Fruit fly (Drosophila melanogaster): ENCODE measurements around the gene CG15212.
A peak's percentile ranks its signal among the peaks of the same experiment; 100 is the strongest.

CG15212 gene

DNA sequence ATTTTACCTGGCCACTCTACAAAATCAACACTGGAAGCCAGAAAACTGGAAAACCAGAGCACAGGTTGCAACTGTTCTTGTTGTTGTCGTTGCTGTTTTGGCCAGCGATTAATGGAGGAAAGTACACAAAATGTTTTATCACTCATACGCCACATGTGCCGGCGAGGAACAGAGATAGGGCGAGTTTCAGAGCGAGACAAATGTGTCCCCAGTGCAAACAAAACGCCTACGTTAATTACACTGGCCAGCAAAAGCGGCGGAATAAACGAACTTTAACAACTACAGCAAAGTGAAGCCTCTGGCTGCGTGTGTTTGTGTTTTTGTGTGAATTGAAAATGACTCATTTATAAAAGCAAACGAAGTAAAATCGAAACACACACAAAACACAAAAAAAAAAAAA lies 48.8 kb downstream of the CG15212 start:
- no peak for TF ChIP-seq cyc (GFP tag; optimal IDR thresholded peaks at IDR 0.05)
- TF ChIP-seq CG34406 (GFP tag; optimal IDR thresholded peaks at IDR 0.05): peak; percentile 5
- TF ChIP-seq eg (GFP tag; IDR thresholded peaks at IDR 0.05): 0 out of 3 replicates have a peak, but pooled peaks have one; percentile 15
- no peak for TF ChIP-seq topi (GFP tag; optimal IDR thresholded peaks at IDR 0.05)
- TF ChIP-seq Lpt (GFP tag; optimal IDR thresholded peaks at IDR 0.05): no peak
- TF ChIP-seq fkh (GFP tag; optimal IDR thresholded peaks at IDR 0.05): peak; percentile 89
- no peak for TF ChIP-seq dac (GFP tag; optimal IDR thresholded peaks at IDR 0.05)
- no peak for TF ChIP-seq fd59A (GFP tag; optimal IDR thresholded peaks at IDR 0.05)
- 0 out of 3 replicates have a peak, but pooled peaks have one; percentile 34 for TF ChIP-seq CG6163 (GFP tag; IDR thresholded peaks at IDR 0.05)
- TF ChIP-seq Blimp-1 (GFP tag; optimal IDR thresholded peaks at IDR 0.05): no peak
- peak; percentile 39 for TF ChIP-seq vri (GFP tag; optimal IDR thresholded peaks at IDR 0.05)
- TF ChIP-seq Eip78C (GFP tag): peak; percentile 69
- TF ChIP-seq Sox15 (GFP tag; optimal IDR thresholded peaks at IDR 0.05): no peak
- no peak for TF ChIP-seq Eip75B (GFP tag; optimal IDR thresholded peaks at IDR 0.05)

DNA sequence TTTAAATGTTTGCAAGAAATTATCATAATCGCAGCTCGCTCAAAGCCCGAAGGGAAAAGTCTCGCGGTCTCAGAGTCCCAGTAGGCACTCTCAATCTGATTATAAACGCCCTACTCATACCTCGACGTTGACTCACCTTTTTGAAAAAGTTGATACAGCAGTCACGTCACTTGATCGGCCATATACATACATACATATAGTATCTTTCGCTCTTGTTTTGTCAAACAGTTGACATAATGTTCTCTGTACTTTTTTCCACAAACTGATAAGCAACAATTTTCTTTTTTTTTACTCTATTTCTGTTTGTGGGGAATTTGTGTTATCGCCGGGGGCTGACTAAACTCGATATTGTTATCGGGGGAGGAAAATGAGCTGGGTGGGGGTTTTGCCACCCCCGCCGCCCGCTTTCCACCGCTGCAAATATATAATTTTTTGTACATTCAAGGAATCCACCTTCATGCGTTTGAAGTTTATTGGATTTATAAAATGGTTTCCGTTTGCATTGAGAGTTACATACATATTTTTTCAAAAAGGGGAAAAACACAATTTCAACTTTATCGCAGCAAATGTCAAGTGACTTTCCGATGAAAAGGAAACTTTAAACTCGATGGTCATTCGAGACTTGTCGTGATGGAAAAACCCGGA lies 49.7 kb downstream of the CG15212 start:
- TF ChIP-seq Met (GFP tag; optimal IDR thresholded peaks at IDR 0.05): no peak
- no peak for TF ChIP-seq CG6792 (GFP tag; optimal IDR thresholded peaks at IDR 0.05)
- no peak for TF ChIP-seq Lpt (GFP tag; optimal IDR thresholded peaks at IDR 0.05)
- TF ChIP-seq CG10669 (GFP tag; optimal IDR thresholded peaks at IDR 0.05): no peak
- TF ChIP-seq Blimp-1 (GFP tag; optimal IDR thresholded peaks at IDR 0.05): no peak
- TF ChIP-seq fkh (GFP tag; optimal IDR thresholded peaks at IDR 0.05): peak; percentile 17
- no peak for TF ChIP-seq salr (GFP tag; optimal IDR thresholded peaks at IDR 0.05)
- no peak for TF ChIP-seq CG1621 (tag; optimal IDR thresholded peaks at IDR 0.05)
- TF ChIP-seq CG34406 (GFP tag; optimal IDR thresholded peaks at IDR 0.05): no peak
- TF ChIP-seq Eip78C (GFP tag): peak; percentile 19
- no peak for TF ChIP-seq fd59A (GFP tag; optimal IDR thresholded peaks at IDR 0.05)
- no peak for TF ChIP-seq CG8119 (GFP tag; IDR thresholded peaks at IDR 0.05)
- TF ChIP-seq CG6808 (GFP tag; optimal IDR thresholded peaks at IDR 0.05): no peak
- TF ChIP-seq dsx (GFP tag; optimal IDR thresholded peaks at IDR 0.05; ENCODE audit: poor library complexity, severe bottlenecking): no peak
- no peak for TF ChIP-seq Eip75B (GFP tag; optimal IDR thresholded peaks at IDR 0.05)
- TF ChIP-seq vri (GFP tag; optimal IDR thresholded peaks at IDR 0.05): peak; percentile 87
